Worm (Caenorhabditis elegans) whole organism, L3 larva: Measurements from ENCODE around the gene asp-2.

Experiments used
- aly-2 ChIP-seq: fragments of 150-350 bp; optimal IDR thresholded peaks from 2 replicates; lab custom pipeline; 2014; ENCODE audit warnings: missing biosample characterization, missing genetic modification characterization
- ama-1 ChIP-seq: fragments of 150-350 bp; optimal IDR thresholded peaks from 2 replicates; lab custom pipeline; 2018
- elt-3 ChIP-seq, 3 experiments: fragments of 150-350 bp in 1 of 3; sonication (generic microtip) in 2 of 3; optimal IDR thresholded peaks; 2 replicates in 2 of 3; 4 replicates in 1 of 3; lab custom pipeline; 2014 to 2017; ENCODE audit warnings: missing biosample characterization in 3 of 3, missing genetic modification characterization in 3 of 3
- fos-1 ChIP-seq: fragments of 150-350 bp; optimal IDR thresholded peaks from 2 replicates; lab custom pipeline; 2014; ENCODE audit warnings: missing biosample characterization, missing genetic modification characterization
- hmg-11 ChIP-seq: sonication (generic microtip); optimal IDR thresholded peaks from 2 replicates; lab custom pipeline; 2016; ENCODE audit warnings: missing genetic modification characterization, missing compliant biosample characterization
- jun-1 ChIP-seq: fragments of 150-350 bp; optimal IDR thresholded peaks from 2 replicates; lab custom pipeline; 2014; ENCODE audit warnings: missing biosample characterization, missing genetic modification reagents, missing genetic modification characterization
- lin-15B ChIP-seq: fragments of 150-350 bp; optimal IDR thresholded peaks from 2 replicates; lab custom pipeline; 2014; ENCODE audit warnings: missing biosample characterization, missing genetic modification characterization
- nhr-28 ChIP-seq: fragments of 150-350 bp; optimal IDR thresholded peaks from 2 replicates; lab custom pipeline; 2014; ENCODE audit warnings: missing biosample characterization, missing genetic modification characterization
- ztf-11 ChIP-seq: fragments of 150-350 bp; optimal IDR thresholded peaks from 2 replicates; lab custom pipeline; 2014; ENCODE audit warnings: missing biosample characterization, missing genetic modification characterization

ce11 chrV:9160224-9160886 lies 42.5 kb upstream of the asp-2 start, which contains the start of gene col-144:
- TF ChIP-seq lin-15B (tag; lab: Kevin White, UChicago) (no peak), fos-1 (tag; lab: Kevin White, UChicago) (no peak), aly-2 (tag; lab: Kevin White, UChicago) (no peak), ama-1 (peak; percentile 73), jun-1 (tag; lab: Kevin White, UChicago) (no peak), ztf-11 (no peak), nhr-28 (tag; lab: Kevin White, UChicago) (no peak), hmg-11 (tag; lab: Kevin White, UChicago) (no peak), elt-3 (tag; optimal IDR thresholded peaks at IDR 0.05; lab: Kevin White, UChicago) (peak in 1 of 3 experiments; percentile 12)
